Worm (Caenorhabditis elegans) whole organism, mixed stage, embryonic: ENCODE data around the gene prx-5.

Source experiments
- M03D4.4 ChIP-seq: sonication (generic microtip); optimal IDR thresholded peaks from 2 replicates; lab custom pipeline; 2017; ENCODE audit warnings: mild to moderate bottlenecking, missing genetic modification characterization, missing compliant biosample characterization
- bed-3 ChIP-seq: fragments of 200-800 bp; sonication (Bioruptor generic); optimal IDR thresholded peaks from 3 replicates; lab custom pipeline; 2018; ENCODE audit warnings: mild to moderate bottlenecking, missing genetic modification characterization, moderate library complexity, missing compliant biosample characterization
- blmp-1 ChIP-seq: fragments of 150-350 bp; optimal IDR thresholded peaks from 2 replicates; lab custom pipeline; 2014; ENCODE audit warnings: missing biosample characterization, missing genetic modification characterization
- ceh-39 ChIP-seq: fragments of 150-350 bp; optimal IDR thresholded peaks from 2 replicates; lab custom pipeline; 2014; ENCODE audit warnings: missing biosample characterization, missing genetic modification characterization
- ceh-43 ChIP-seq: fragments of 200-800 bp; sonication (Bioruptor generic); optimal IDR thresholded peaks from 2 replicates; lab custom pipeline; 2018; ENCODE audit warnings: mild to moderate bottlenecking, missing genetic modification characterization, moderate library complexity, missing compliant biosample characterization
- ceh-83 ChIP-seq: fragments of 200-800 bp; sonication (Bioruptor generic); optimal IDR thresholded peaks from 2 replicates; lab custom pipeline; 2018; ENCODE audit warnings: mild to moderate bottlenecking, missing genetic modification characterization, missing compliant biosample characterization
- ces-1 ChIP-seq: fragments of 150-350 bp; optimal IDR thresholded peaks from 2 replicates; lab custom pipeline; 2014; ENCODE audit warnings: missing biosample characterization, missing genetic modification reagents, missing genetic modification characterization
- cnd-1 ChIP-seq: fragments of 200-800 bp; sonication (Bioruptor generic); optimal IDR thresholded peaks from 2 replicates; lab custom pipeline; 2018; ENCODE audit warnings: mild to moderate bottlenecking, missing genetic modification characterization, missing compliant biosample characterization
- drap-1 ChIP-seq: fragments of 200-800 bp; sonication (Bioruptor generic); optimal IDR thresholded peaks from 3 replicates; lab custom pipeline; 2018; ENCODE audit warnings: mild to moderate bottlenecking, missing genetic modification characterization, missing compliant biosample characterization
- elt-1 ChIP-seq: sonication (generic microtip); optimal IDR thresholded peaks from 2 replicates; lab custom pipeline; 2017; ENCODE audit warnings: missing genetic modification characterization, mild to moderate bottlenecking, missing compliant biosample characterization, antibody characterized with exemption, moderate library complexity, borderline replicate concordance; ENCODE audit not compliant: insufficient read depth
- elt-3 ChIP-seq: fragments of 150-350 bp; optimal IDR thresholded peaks from 2 replicates; lab custom pipeline; 2014; ENCODE audit warnings: missing biosample characterization, missing genetic modification characterization
- ham-2 ChIP-seq: fragments of 200-800 bp; sonication (Bioruptor generic); optimal IDR thresholded peaks from 2 replicates; lab custom pipeline; 2018; ENCODE audit warnings: mild to moderate bottlenecking, missing genetic modification characterization, missing compliant biosample characterization
- hlh-1 ChIP-seq: fragments of 150-350 bp; optimal IDR thresholded peaks from 2 replicates; lab custom pipeline; 2014; ENCODE audit warnings: missing biosample characterization, missing genetic modification reagents, missing genetic modification characterization
- lin-13 ChIP-seq: fragments of 150-350 bp; optimal IDR thresholded peaks from 2 replicates; lab custom pipeline; 2014; ENCODE audit warnings: missing biosample characterization, missing genetic modification characterization
- lin-32 ChIP-seq: fragments of 200-800 bp; sonication (Bioruptor generic); optimal IDR thresholded peaks from 2 replicates; lab custom pipeline; 2018; ENCODE audit warnings: mild to moderate bottlenecking, missing genetic modification characterization, missing compliant biosample characterization
- lsy-2 ChIP-seq: fragments of 150-350 bp; optimal IDR thresholded peaks from 2 replicates; lab custom pipeline; 2014; ENCODE audit warnings: missing biosample characterization, missing genetic modification characterization
- mab-5 ChIP-seq: fragments of 150-350 bp; optimal IDR thresholded peaks from 2 replicates; lab custom pipeline; 2014; ENCODE audit warnings: missing biosample characterization, missing genetic modification characterization
- mep-1 ChIP-seq: fragments of 150-350 bp; optimal IDR thresholded peaks from 2 replicates; lab custom pipeline; 2017; ENCODE audit warnings: missing biosample characterization, missing genetic modification reagents, missing genetic modification characterization, inconsistent platforms
- mls-2 ChIP-seq: sonication (generic microtip); optimal IDR thresholded peaks from 2 replicates; lab custom pipeline; 2016; ENCODE audit warnings: mild to moderate bottlenecking, missing genetic modification characterization, moderate library complexity, missing compliant biosample characterization
- nhr-2 ChIP-seq: fragments of 150-350 bp; optimal IDR thresholded peaks from 2 replicates; lab custom pipeline; 2014; ENCODE audit warnings: missing biosample characterization, missing genetic modification characterization
- nhr-237 ChIP-seq: fragments of 150-350 bp; optimal IDR thresholded peaks from 2 replicates; lab custom pipeline; 2014; ENCODE audit warnings: missing biosample characterization, missing genetic modification characterization
- nhr-28 ChIP-seq: fragments of 150-350 bp; optimal IDR thresholded peaks from 2 replicates; lab custom pipeline; 2014; ENCODE audit warnings: missing biosample characterization, missing genetic modification characterization
- nhr-76 ChIP-seq: sonication (generic microtip); optimal IDR thresholded peaks from 2 replicates; lab custom pipeline; 2017; ENCODE audit warnings: missing biosample characterization, missing genetic modification characterization
- pha-4 ChIP-seq: fragments of 150-350 bp; optimal IDR thresholded peaks from 2 replicates; lab custom pipeline; 2018; ENCODE audit warnings: missing biosample characterization, missing genetic modification reagents, missing genetic modification characterization
- sem-2 ChIP-seq: fragments of 200-800 bp; sonication (Bioruptor generic); optimal IDR thresholded peaks from 2 replicates; lab custom pipeline; 2018; ENCODE audit warnings: mild to moderate bottlenecking, missing genetic modification characterization, missing compliant biosample characterization
- snpc-4 ChIP-seq: fragments of 150-350 bp; optimal IDR thresholded peaks from 2 replicates; lab custom pipeline; 2014; ENCODE audit warnings: missing biosample characterization, missing genetic modification characterization
- sptf-1 ChIP-seq: sonication (generic microtip); optimal IDR thresholded peaks from 2 replicates; lab custom pipeline; 2017; ENCODE audit warnings: mild to moderate bottlenecking, missing genetic modification characterization, moderate library complexity, missing compliant biosample characterization
- tbx-8 ChIP-seq: fragments of 200-800 bp; sonication (Bioruptor generic); optimal IDR thresholded peaks from 2 replicates; lab custom pipeline; 2018; ENCODE audit warnings: mild to moderate bottlenecking, missing genetic modification characterization, moderate library complexity, missing compliant biosample characterization
- unc-120 ChIP-seq: sonication (generic microtip); optimal IDR thresholded peaks from 2 replicates; lab custom pipeline; 2017; ENCODE audit warnings: missing genetic modification characterization, missing compliant biosample characterization; ENCODE audit not compliant: poor library complexity, severe bottlenecking
- unc-39 ChIP-seq: fragments of 150-350 bp; optimal IDR thresholded peaks from 2 replicates; lab custom pipeline; 2014; ENCODE audit warnings: missing biosample characterization, missing genetic modification characterization
- unc-62 ChIP-seq: fragments of 150-350 bp; optimal IDR thresholded peaks from 2 replicates; lab custom pipeline; 2014; ENCODE audit warnings: missing biosample characterization, missing genetic modification reagents, missing genetic modification characterization
- zip-8 ChIP-seq: fragments of 150-350 bp; optimal IDR thresholded peaks from 2 replicates; lab custom pipeline; 2014; ENCODE audit warnings: missing biosample characterization, missing genetic modification characterization
- ztf-11 ChIP-seq: fragments of 150-350 bp; optimal IDR thresholded peaks from 2 replicates; lab custom pipeline; 2014; ENCODE audit warnings: missing biosample characterization, missing genetic modification characterization

prx-5 gene

DNA sequence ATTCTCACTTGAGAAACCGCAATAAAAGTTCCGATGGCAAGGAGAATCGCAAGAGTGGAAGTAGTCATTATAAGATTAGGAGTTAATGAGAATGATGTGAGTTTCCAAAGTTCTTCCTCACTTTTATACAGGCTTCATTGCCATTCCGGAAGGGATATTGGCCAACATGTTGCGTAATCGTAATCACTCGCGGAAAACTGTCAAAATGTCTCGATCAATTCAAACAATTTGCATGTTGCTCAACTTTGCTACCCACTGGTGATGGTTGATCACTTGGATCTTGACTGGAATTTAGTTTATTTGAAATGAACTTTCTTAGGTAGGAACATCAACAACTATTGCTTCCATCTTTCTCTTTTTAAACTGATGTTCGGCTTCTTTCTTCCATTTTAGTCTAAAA, 32.8 kb downstream of the prx-5 start, which contains the start of gene idpb-4:
Gene idpb-4 (minus strand): TSS at position 101 of the 400 bp plus-strand sequence.
- TF ChIP-seq hlh-1 (tag; lab: Kevin White, UChicago) (no peak), zip-8 (tag; lab: Kevin White, UChicago) (peak; percentile 72), unc-39 (tag; lab: Kevin White, UChicago) (no peak), bed-3 (GFP tag; lab: Kevin White, UChicago) (no peak)

ce11 chrII:8738244-8738643, 33.6 kb downstream of the prx-5 start:
- TF ChIP-seq ces-1 (GFP tag; lab: Kevin White, UChicago) (no peak), unc-62 (GFP tag; lab: Kevin White, UChicago) (no peak), M03D4.4 (no peak), sptf-1 (tag; lab: Kevin White, UChicago) (no peak), nhr-28 (no peak), ceh-83 (GFP tag; lab: Kevin White, UChicago) (no peak), pha-4 (tag; lab: Kevin White, UChicago) (no peak), ztf-11 (no peak), lin-13 (tag; lab: Kevin White, UChicago) (no peak), tbx-8 (GFP tag; lab: Kevin White, UChicago) (no peak), lsy-2 (tag; lab: Kevin White, UChicago) (no peak), ham-2 (GFP tag; lab: Kevin White, UChicago) (no peak), snpc-4 (no peak), lin-32 (no peak), blmp-1 (tag; lab: Kevin White, UChicago) (no peak), mab-5 (tag; lab: Kevin White, UChicago) (no peak), elt-1 (no peak), nhr-76 (no peak), mls-2 (tag; lab: Kevin White, UChicago) (no peak)
- TF ChIP-seq, all 35 proteins: peak for 0

- TF ChIP-seq drap-1 (GFP tag; lab: Kevin White, UChicago): no peak
- no peak for TF ChIP-seq nhr-28
- no peak for TF ChIP-seq nhr-2 (tag; lab: Kevin White, UChicago)
- TF ChIP-seq mls-2 (tag; lab: Kevin White, UChicago): no peak
- TF ChIP-seq nhr-76: no peak
- TF ChIP-seq pha-4 (tag; lab: Kevin White, UChicago): no peak
- TF ChIP-seq sem-2 (GFP tag; lab: Kevin White, UChicago): no peak
- TF ChIP-seq elt-3 (tag; lab: Kevin White, UChicago): no peak
- no peak for TF ChIP-seq cnd-1
- no peak for TF ChIP-seq tbx-8 (GFP tag; lab: Kevin White, UChicago)
- no peak for TF ChIP-seq M03D4.4
- TF ChIP-seq lin-32: no peak
- no peak for TF ChIP-seq ham-2 (GFP tag; lab: Kevin White, UChicago)
- no peak for TF ChIP-seq nhr-237
- no peak for TF ChIP-seq unc-39 (tag; lab: Kevin White, UChicago)
- TF ChIP-seq ztf-11: no peak
- TF ChIP-seq unc-62 (GFP tag; lab: Kevin White, UChicago): no peak
- TF ChIP-seq ceh-43 (GFP tag; lab: Kevin White, UChicago): no peak
- TF ChIP-seq ces-1 (GFP tag; lab: Kevin White, UChicago): no peak
- no peak for TF ChIP-seq ceh-39 (tag; lab: Kevin White, UChicago)
- TF ChIP-seq, all 35 proteins: peak for 0
These were observed 34.3 kb downstream of the prx-5 start for ce11 chrII:8738955-8739354.

DNA sequence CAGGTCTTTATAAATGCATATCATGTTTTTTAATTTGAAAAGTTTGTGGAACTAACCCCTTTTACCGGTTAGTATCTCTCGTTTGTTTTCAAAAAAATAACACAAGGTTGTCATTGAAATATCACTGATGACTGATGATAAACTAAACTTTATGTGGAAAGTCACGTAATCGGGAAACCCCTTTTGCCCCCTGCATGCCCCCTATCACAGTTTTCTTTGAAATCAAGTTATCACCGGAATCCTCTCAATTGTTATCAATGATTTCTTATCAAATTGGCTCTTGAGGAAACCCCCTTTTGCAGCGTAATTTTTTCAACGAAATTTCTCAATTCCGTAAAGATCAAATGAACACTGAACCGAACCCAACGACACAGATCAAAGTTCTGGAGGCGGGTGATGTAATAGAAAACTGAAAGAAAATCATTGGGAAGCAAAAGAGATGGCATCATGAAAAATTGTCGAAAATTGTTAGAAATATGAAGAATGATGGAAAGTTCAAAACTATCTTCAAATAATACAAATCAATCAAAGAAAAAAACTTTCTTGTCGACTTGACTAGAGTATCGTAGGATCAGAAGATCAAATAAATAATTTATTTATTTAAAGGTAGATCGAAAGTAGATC, 35.8 kb downstream of the prx-5 start:
- TF ChIP-seq nhr-237 (peak; percentile 14), unc-120 (tag; lab: Kevin White, UChicago) (no peak), elt-3 (tag; lab: Kevin White, UChicago) (no peak), sem-2 (GFP tag; lab: Kevin White, UChicago) (no peak), mab-5 (tag; lab: Kevin White, UChicago) (no peak), mep-1 (tag; lab: Kevin White, UChicago) (no peak)
